Worm (Caenorhabditis elegans) whole organism, L2 larva: ENCODE data around the gene F45E4.5.
"Not testable (repeated sequence)": the region's sequence is repeated elsewhere in the genome, so short reads cannot be mapped to it uniquely, and the experiment has no call there.

Experiments
- C34F6.9 ChIP-seq: fragments of 150-350 bp; optimal IDR thresholded peaks from 2 replicates; lab custom pipeline; 2014; ENCODE audit warnings: missing biosample characterization, missing genetic modification characterization
- F13H6.1 ChIP-seq: sonication (generic microtip); optimal IDR thresholded peaks from 2 replicates; lab custom pipeline; 2016; ENCODE audit warnings: missing genetic modification characterization, missing compliant biosample characterization
- R02D3.7 ChIP-seq: fragments of 150-350 bp; optimal IDR thresholded peaks from 2 replicates; lab custom pipeline; 2014; ENCODE audit warnings: missing biosample characterization, missing genetic modification characterization
- Y55F3AM.14 ChIP-seq: fragments of 200-800 bp; sonication (Bioruptor generic); optimal IDR thresholded peaks from 2 replicates; lab custom pipeline; 2018; ENCODE audit warnings: mild to moderate bottlenecking, missing genetic modification characterization, missing compliant biosample characterization
- ZK546.5 ChIP-seq: sonication (generic microtip); optimal IDR thresholded peaks from 2 replicates; lab custom pipeline; 2017; ENCODE audit warnings: missing biosample characterization, missing genetic modification characterization
- alr-1 ChIP-seq: fragments of 150-350 bp; optimal IDR thresholded peaks from 2 replicates; lab custom pipeline; 2014; ENCODE audit warnings: missing biosample characterization, missing genetic modification characterization
- aly-2 ChIP-seq: fragments of 150-350 bp; optimal IDR thresholded peaks from 2 replicates; lab custom pipeline; 2014; ENCODE audit warnings: missing biosample characterization, missing genetic modification characterization
- ama-1 ChIP-seq: fragments of 150-350 bp; optimal IDR thresholded peaks from 2 replicates; lab custom pipeline; 2018; ENCODE audit warnings: inconsistent platforms
- blmp-1 ChIP-seq: sonication (generic microtip); optimal IDR thresholded peaks from 2 replicates; lab custom pipeline; 2017; ENCODE audit warnings: missing genetic modification characterization, mild to moderate bottlenecking, missing compliant biosample characterization, antibody characterized with exemption, moderate library complexity; ENCODE audit not compliant: insufficient read depth
- ceh-16 ChIP-seq: fragments of 150-350 bp; optimal IDR thresholded peaks from 2 replicates; lab custom pipeline; 2014; ENCODE audit warnings: missing biosample characterization, missing genetic modification characterization
- ceh-82 ChIP-seq: fragments of 150-350 bp; optimal IDR thresholded peaks from 2 replicates; lab custom pipeline; 2014; ENCODE audit warnings: missing biosample characterization, missing genetic modification characterization
- crh-2 ChIP-seq: sonication (generic microtip); optimal IDR thresholded peaks from 2 replicates; lab custom pipeline; 2017; ENCODE audit warnings: missing biosample characterization, missing genetic modification characterization
- dmd-4 ChIP-seq: sonication (generic microtip); optimal IDR thresholded peaks from 2 replicates; lab custom pipeline; 2017; ENCODE audit warnings: missing biosample characterization, missing genetic modification characterization
- egl-27 ChIP-seq: sonication (generic microtip); optimal IDR thresholded peaks from 3 replicates; lab custom pipeline; 2017; ENCODE audit warnings: missing biosample characterization, missing genetic modification reagents, missing genetic modification characterization
- elt-3 ChIP-seq: sonication (generic microtip); optimal IDR thresholded peaks from 2 replicates; lab custom pipeline; 2017; ENCODE audit warnings: missing biosample characterization, missing genetic modification characterization
- fos-1 ChIP-seq: fragments of 150-350 bp; optimal IDR thresholded peaks from 2 replicates; lab custom pipeline; 2014; ENCODE audit warnings: missing biosample characterization, missing genetic modification characterization
- gmeb-1 ChIP-seq: fragments of 150-350 bp; optimal IDR thresholded peaks from 2 replicates; lab custom pipeline; 2014; ENCODE audit warnings: missing biosample characterization, missing genetic modification characterization
- lin-13 ChIP-seq: fragments of 150-350 bp; optimal IDR thresholded peaks from 2 replicates; lab custom pipeline; 2014; ENCODE audit warnings: missing biosample characterization, missing genetic modification reagents, missing genetic modification characterization
- lin-39 ChIP-seq: fragments of 150-350 bp; optimal IDR thresholded peaks from 2 replicates; lab custom pipeline; 2014; ENCODE audit warnings: missing biosample characterization, missing genetic modification reagents, missing genetic modification characterization
- lsy-2 ChIP-seq, 2 experiments: fragments of 150-350 bp in 1 of 2; sonication (generic microtip) in 1 of 2; optimal IDR thresholded peaks; 2 replicates each; lab custom pipeline; 2014 to 2017; ENCODE audit warnings: missing biosample characterization in 2 of 2, missing genetic modification characterization in 2 of 2
- mab-5 ChIP-seq: fragments of 150-350 bp; optimal IDR thresholded peaks from 2 replicates; lab custom pipeline; 2014; ENCODE audit warnings: missing biosample characterization, missing genetic modification characterization
- mbf-1 ChIP-seq: sonication (generic microtip); optimal IDR thresholded peaks from 2 replicates; lab custom pipeline; 2017; ENCODE audit warnings: missing biosample characterization, missing genetic modification characterization
- mdl-1 ChIP-seq, 2 experiments: fragments of 150-350 bp in 1 of 2; sonication (generic microtip) in 1 of 2; optimal IDR thresholded peaks; 2 replicates each; lab custom pipeline; 2017; ENCODE audit warnings: missing biosample characterization in 2 of 2, missing genetic modification characterization in 2 of 2
- nhr-10 ChIP-seq: sonication (generic microtip); optimal IDR thresholded peaks from 2 replicates; lab custom pipeline; 2017; ENCODE audit warnings: missing biosample characterization, missing genetic modification characterization
- nhr-12 ChIP-seq: fragments of 150-350 bp; optimal IDR thresholded peaks from 2 replicates; lab custom pipeline; 2014; ENCODE audit warnings: missing biosample characterization, missing genetic modification characterization
- nhr-129 ChIP-seq: fragments of 150-350 bp; optimal IDR thresholded peaks from 2 replicates; lab custom pipeline; 2014; ENCODE audit warnings: missing biosample characterization, missing genetic modification characterization
- nhr-21 ChIP-seq: fragments of 150-350 bp; optimal IDR thresholded peaks from 2 replicates; lab custom pipeline; 2014; ENCODE audit warnings: missing biosample characterization, missing genetic modification characterization
- nhr-237 ChIP-seq: fragments of 150-350 bp; optimal IDR thresholded peaks from 2 replicates; lab custom pipeline; 2014; ENCODE audit warnings: missing biosample characterization, missing genetic modification characterization
- nhr-25 ChIP-seq: fragments of 150-350 bp; sonication (generic microtip); optimal IDR thresholded peaks from 3 replicates; lab custom pipeline; 2014; ENCODE audit warnings: missing biosample characterization, missing genetic modification characterization
- nhr-6 ChIP-seq: fragments of 150-350 bp; optimal IDR thresholded peaks from 2 replicates; lab custom pipeline; 2014; ENCODE audit warnings: missing biosample characterization, missing genetic modification characterization
- nhr-77 ChIP-seq: fragments of 150-350 bp; optimal IDR thresholded peaks from 2 replicates; lab custom pipeline; 2014; ENCODE audit warnings: missing biosample characterization, missing genetic modification characterization
- peb-1 ChIP-seq: fragments of 150-350 bp; optimal IDR thresholded peaks from 2 replicates; lab custom pipeline; 2014; ENCODE audit warnings: missing biosample characterization, missing genetic modification characterization
- sem-4 ChIP-seq: fragments of 150-350 bp; optimal IDR thresholded peaks from 2 replicates; lab custom pipeline; 2014; ENCODE audit warnings: missing biosample characterization, missing genetic modification reagents, missing genetic modification characterization
- skn-1 ChIP-seq: sonication (generic microtip); optimal IDR thresholded peaks from 2 replicates; lab custom pipeline; 2017; ENCODE audit warnings: missing biosample characterization, missing genetic modification characterization
- sma-9 ChIP-seq, 2 experiments: fragments of 150-350 bp in 1 of 2; sonication (generic microtip) in 1 of 2; optimal IDR thresholded peaks; 2 replicates each; lab custom pipeline; 2014 to 2016; ENCODE audit warnings: missing genetic modification characterization in 2 of 2, mild to moderate bottlenecking in 1 of 2, missing biosample characterization in 1 of 2, missing compliant biosample characterization in 1 of 2, missing genetic modification reagents in 1 of 2, moderate library complexity in 1 of 2
- unc-39 ChIP-seq: fragments of 150-350 bp; optimal IDR thresholded peaks from 2 replicates; lab custom pipeline; 2014; ENCODE audit warnings: missing biosample characterization, missing genetic modification characterization
- unc-55 ChIP-seq: fragments of 150-350 bp; sonication (generic microtip); optimal IDR thresholded peaks from 3 replicates; lab custom pipeline; 2014; ENCODE audit warnings: missing biosample characterization, missing genetic modification reagents, missing genetic modification characterization
- unc-62 ChIP-seq: fragments of 150-350 bp; optimal IDR thresholded peaks from 2 replicates; lab custom pipeline; 2014; ENCODE audit warnings: missing biosample characterization, missing genetic modification reagents, missing genetic modification characterization
- zag-1 ChIP-seq: fragments of 150-350 bp; optimal IDR thresholded peaks from 2 replicates; lab custom pipeline; 2014; ENCODE audit warnings: missing biosample characterization, missing genetic modification characterization
- ztf-1 ChIP-seq: fragments of 200-800 bp; sonication (Bioruptor generic); conservative IDR thresholded peaks from 2 replicates; pipeline ENCODE4 v1.3.6; 2022; ENCODE audit warnings: missing genetic modification characterization, missing compliant biosample characterization
- ztf-4 ChIP-seq: fragments of 150-350 bp; optimal IDR thresholded peaks from 2 replicates; lab custom pipeline; 2014; ENCODE audit warnings: missing biosample characterization, missing genetic modification characterization

Gene F45E4.5

ce11 chrIV:7646119-7646518 is 17.3 kb upstream of the F45E4.5 start, which contains the start of gene hmg-5:
Gene hmg-5, minus strand, starts transcription at chrIV:7646219.
- TF ChIP-seq mbf-1 (tag; lab: Kevin White, UChicago), result no peak
- no peak for TF ChIP-seq elt-3 (tag; lab: Kevin White, UChicago)
- TF ChIP-seq Y55F3AM.14 (GFP tag; lab: Kevin White, UChicago), result no peak
- no peak for TF ChIP-seq nhr-21 (tag; lab: Kevin White, UChicago)
- no peak for TF ChIP-seq nhr-77
- TF ChIP-seq nhr-12 (tag; lab: Kevin White, UChicago), result no peak
- no peak for TF ChIP-seq nhr-25 (tag; lab: Kevin White, UChicago)
- no peak for TF ChIP-seq ceh-82
- no peak for TF ChIP-seq nhr-237 (tag; lab: Kevin White, UChicago)
- no peak for TF ChIP-seq ama-1 (lab: Kevin White, UChicago)
- TF ChIP-seq R02D3.7 (tag; lab: Kevin White, UChicago), result no peak
- no peak for TF ChIP-seq lin-13 (GFP tag; lab: Kevin White, UChicago)
- TF ChIP-seq unc-39, result no peak
- no peak for TF ChIP-seq unc-62
- TF ChIP-seq egl-27 (tag; lab: Kevin White, UChicago), result no peak
- TF ChIP-seq, all 48 proteins: peak for 0

ce11 chrIV:7642971-7643370 is 14.1 kb upstream of the F45E4.5 start, which contains the start of gene nlp-20:
Gene nlp-20, minus strand, starts transcription at chrIV:7643071.
- TF ChIP-seq dmd-4 (tag; lab: Kevin White, UChicago) (no peak), sem-4 (peak; percentile 71), nhr-12 (tag; lab: Kevin White, UChicago) (no peak), mbf-1 (tag; lab: Kevin White, UChicago) (no peak)
- TF ChIP-seq, all 48 proteins: peak for 1

- TF ChIP-seq Y55F3AM.14 (GFP tag; lab: Kevin White, UChicago) (no peak), C34F6.9 (tag; lab: Kevin White, UChicago) (no peak), nhr-25 (tag; lab: Kevin White, UChicago) (no peak), peb-1 (no peak), ztf-1 (no peak), nhr-129 (no peak), unc-55 (GFP tag; lab: Kevin White, UChicago) (no peak), unc-39 (no peak), ama-1 (lab: Kevin White, UChicago) (no peak), blmp-1 (no peak), lin-13 (GFP tag; lab: Kevin White, UChicago) (no peak), zag-1 (tag; lab: Kevin White, UChicago) (no peak), dmd-4 (tag; lab: Kevin White, UChicago) (no peak), ztf-4 (tag; lab: Kevin White, UChicago) (no peak), nhr-21 (tag; lab: Kevin White, UChicago) (no peak), lin-39 (no peak), ceh-82 (no peak), mbf-1 (tag; lab: Kevin White, UChicago) (no peak), gmeb-1 (no peak)
These were observed 12.9 kb upstream of the F45E4.5 start, which contains the start of gene nep-16 for ce11 chrIV:7641758-7642157. Gene nep-16, minus strand, starts transcription at chrIV:7641858.

- TF ChIP-seq mdl-1 (tag; optimal IDR thresholded peaks at IDR 0.05; lab: Kevin White, UChicago); peb-1; aly-2: not testable (repeated sequence)
- TF ChIP-seq, all 48 proteins: peak for 0; not testable (repeated sequence) for 48
These were observed 5.7 kb upstream of the F45E4.5 start, which contains the start of gene warf-1 for ce11 chrIV:7634578-7634977. Gene warf-1, plus strand, starts transcription at chrIV:7634786.

- TF ChIP-seq nhr-129 (peak; percentile 89), mab-5 (peak; percentile 18), nhr-12 (tag; lab: Kevin White, UChicago) (no peak), nhr-25 (tag; lab: Kevin White, UChicago) (no peak)
These were observed 4.2 kb upstream of the F45E4.5 start, which contains the start of gene plp-1 for ce11 chrIV:7633020-7633419. Gene plp-1, plus strand, starts transcription at chrIV:7633360.

ce11 chrIV:7632535-7632934 is 3.7 kb upstream of the F45E4.5 start, which contains the start of gene F45E4.6:
Gene F45E4.6, minus strand, starts transcription at chrIV:7632548.
- no peak for TF ChIP-seq ZK546.5 (tag; lab: Kevin White, UChicago)
- no peak for TF ChIP-seq egl-27 (tag; lab: Kevin White, UChicago)
- no peak for TF ChIP-seq mab-5
- TF ChIP-seq Y55F3AM.14 (GFP tag; lab: Kevin White, UChicago), result no peak
- TF ChIP-seq ama-1 (lab: Kevin White, UChicago), result peak; percentile 2
- TF ChIP-seq nhr-12 (tag; lab: Kevin White, UChicago), result no peak
- TF ChIP-seq alr-1 (tag; lab: Kevin White, UChicago), result no peak
- TF ChIP-seq F13H6.1, result peak; percentile 10
- no peak for TF ChIP-seq skn-1 (tag; lab: Kevin White, UChicago)
- TF ChIP-seq lsy-2 (tag; optimal IDR thresholded peaks at IDR 0.05; lab: Kevin White, UChicago), result peak; percentile 1 to 63
- TF ChIP-seq dmd-4 (tag; lab: Kevin White, UChicago), result no peak
- peak; percentile 33 for TF ChIP-seq sma-9 (GFP tag; optimal IDR thresholded peaks at IDR 0.05; lab: Kevin White, UChicago)
- no peak for TF ChIP-seq sma-9 (tag; optimal IDR thresholded peaks at IDR 0.05; lab: Kevin White, UChicago)
- TF ChIP-seq sem-4, result peak; percentile 43
- TF ChIP-seq unc-39, result no peak
- TF ChIP-seq gmeb-1, result peak; percentile 86
- TF ChIP-seq C34F6.9 (tag; lab: Kevin White, UChicago), result peak; percentile 73
- TF ChIP-seq nhr-21 (tag; lab: Kevin White, UChicago), result peak; percentile 1
- no peak for TF ChIP-seq fos-1 (tag; lab: Kevin White, UChicago)
- no peak for TF ChIP-seq ceh-16
- no peak for TF ChIP-seq nhr-6 (tag; lab: Kevin White, UChicago)
- TF ChIP-seq lin-39, result no peak
- TF ChIP-seq crh-2, result peak; percentile 50
- no peak for TF ChIP-seq nhr-129
- TF ChIP-seq nhr-10 (tag; lab: Kevin White, UChicago), result no peak
